Fruit fly (Drosophila melanogaster): ENCODE measurements around the gene Trf.

DNA sequence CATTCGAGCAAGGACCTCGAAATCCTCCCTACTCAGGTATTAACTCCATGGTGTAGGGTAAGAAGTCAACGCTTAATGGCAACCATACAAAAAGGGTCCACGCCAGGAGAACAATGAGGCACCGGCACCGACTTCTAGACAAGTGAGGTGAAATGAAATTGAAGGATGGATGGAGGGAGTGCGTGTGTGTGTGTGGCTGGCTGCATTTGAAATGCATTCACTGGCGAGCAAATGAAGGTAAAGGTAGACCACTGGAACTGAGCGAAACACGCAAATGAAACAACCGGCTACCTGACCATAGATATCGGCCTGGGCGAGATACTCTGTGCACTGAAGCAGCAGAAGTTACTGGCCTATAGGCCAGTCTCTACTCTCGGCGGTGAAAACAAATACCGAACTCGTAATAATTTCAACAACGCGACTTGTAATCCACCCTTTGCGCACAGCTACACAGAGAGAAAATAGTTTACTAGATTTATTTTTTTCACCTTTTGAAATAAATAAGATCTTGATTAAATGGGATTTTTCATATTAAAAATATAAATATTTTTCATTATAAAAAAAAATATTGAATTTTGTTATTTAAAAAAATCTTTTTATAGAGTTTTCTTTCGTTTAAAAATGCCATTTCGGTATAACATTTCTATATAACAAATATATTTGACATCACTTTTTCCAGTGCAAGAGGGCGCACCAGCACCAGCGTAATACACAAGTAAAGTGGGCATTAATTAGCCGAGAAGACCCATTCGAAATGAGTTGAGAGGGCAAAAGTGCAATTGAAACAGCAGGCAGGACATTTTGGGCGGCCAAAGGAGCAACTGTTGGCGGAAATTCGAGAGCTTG is 9.2 kb downstream of the Trf start:
- TF ChIP-seq tj (GFP tag; optimal IDR thresholded peaks at IDR 0.05) (peak; percentile 24), CG14711 (tag; optimal IDR thresholded peaks at IDR 0.05) (peak; percentile 50), bab1 (GFP tag; optimal IDR thresholded peaks at IDR 0.05) (no peak), CG7101 (tag; optimal IDR thresholded peaks at IDR 0.05) (peak; percentile 57)

Measured in whole organism, adult.